Worm (Caenorhabditis elegans) whole organism, L4/young adult: ENCODE results near the gene K08F4.3.

Experiments
- W03F9.2 ChIP-seq: fragments of 150-350 bp; optimal IDR thresholded peaks from 2 replicates; lab custom pipeline; 2014; ENCODE audit warnings: missing biosample characterization, missing genetic modification characterization
- dao-5 ChIP-seq: sonication (generic microtip); optimal IDR thresholded peaks from 2 replicates; lab custom pipeline; 2016; ENCODE audit warnings: missing genotype, missing genetic modification characterization, moderate library complexity, missing compliant biosample characterization
- him-1 ChIP-seq: sonication (generic microtip); optimal IDR thresholded peaks from 2 replicates; lab custom pipeline; 2016; ENCODE audit warnings: missing genotype, missing genetic modification reagents, missing genetic modification characterization, missing compliant biosample characterization

Gene K08F4.3

DNA sequence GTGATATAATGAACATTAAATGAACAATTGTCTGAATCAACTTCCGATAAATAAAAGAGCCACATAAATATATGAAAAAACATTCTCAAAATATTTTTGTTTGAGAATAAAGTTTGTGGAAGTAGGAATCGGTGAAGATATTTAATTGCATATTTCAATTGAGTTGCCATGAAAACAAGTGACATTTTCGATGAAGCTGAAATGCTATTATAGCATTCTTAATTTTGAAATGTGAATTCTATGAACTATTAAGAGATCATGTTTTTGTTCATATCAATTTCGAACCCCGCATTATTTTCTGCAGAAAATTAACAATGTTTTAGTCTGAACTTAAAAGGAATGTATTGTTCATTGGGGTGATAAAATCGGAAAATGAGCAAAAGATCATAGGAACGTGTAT is 6.9 kb upstream of the K08F4.3 start, which contains the start of gene irld-21:
TSS of gene irld-21 (minus strand) at position 101 of the 400 bp plus-strand sequence.
- TF ChIP-seq W03F9.2 (tag; lab: Kevin White, UChicago) (no peak), him-1 (tag; lab: Kevin White, UChicago) (no peak), dao-5 (tag; lab: Kevin White, UChicago) (no peak)

DNA sequence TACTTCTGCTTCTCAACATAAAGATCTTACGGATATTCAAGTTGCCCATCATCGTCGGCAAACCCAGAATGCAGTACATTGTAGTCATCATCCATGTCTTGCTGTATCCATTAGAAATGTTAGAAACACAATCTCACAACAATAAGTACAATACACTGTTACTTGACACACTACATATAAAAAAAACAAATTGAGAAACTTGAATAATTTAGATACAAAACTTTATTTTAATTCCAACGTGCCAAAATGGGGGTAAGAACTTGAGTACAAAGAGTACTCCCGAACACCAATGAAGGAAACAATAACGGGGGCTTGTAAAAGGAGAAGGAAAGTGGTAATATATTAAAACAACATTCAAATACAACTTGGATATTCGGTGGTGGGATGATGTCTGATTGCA is 2.5 kb upstream of the K08F4.3 start, which contains the start of gene ctf-18:
TSS of gene ctf-18 (minus strand) at position 101 of the 400 bp plus-strand sequence.
- TF ChIP-seq dao-5 (tag; lab: Kevin White, UChicago) = no peak
- TF ChIP-seq him-1 (tag; lab: Kevin White, UChicago) = no peak
- no peak for TF ChIP-seq W03F9.2 (tag; lab: Kevin White, UChicago)

DNA sequence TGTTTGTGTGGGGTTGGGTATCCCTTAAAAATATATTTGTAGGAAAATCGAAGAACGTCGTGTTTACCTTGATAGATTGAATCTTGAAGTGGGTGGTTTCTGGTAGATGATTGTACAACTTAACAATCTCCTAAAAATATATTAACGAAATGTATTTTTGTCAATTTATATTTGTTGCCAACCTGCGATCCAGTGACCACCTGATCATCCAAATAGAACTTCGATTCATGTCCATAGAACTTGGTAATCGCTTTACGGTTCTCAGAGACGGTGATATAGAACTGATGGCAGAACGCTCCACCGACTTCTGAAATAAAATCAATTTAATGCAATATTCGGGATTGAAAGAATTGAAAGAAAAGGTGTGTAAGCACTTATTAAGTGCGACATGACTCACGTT is 611 bp upstream of the K08F4.3 start:
- TF ChIP-seq him-1 (tag; lab: Kevin White, UChicago) = no peak
- TF ChIP-seq dao-5 (tag; lab: Kevin White, UChicago) = no peak
- TF ChIP-seq W03F9.2 (tag; lab: Kevin White, UChicago) = no peak

DNA sequence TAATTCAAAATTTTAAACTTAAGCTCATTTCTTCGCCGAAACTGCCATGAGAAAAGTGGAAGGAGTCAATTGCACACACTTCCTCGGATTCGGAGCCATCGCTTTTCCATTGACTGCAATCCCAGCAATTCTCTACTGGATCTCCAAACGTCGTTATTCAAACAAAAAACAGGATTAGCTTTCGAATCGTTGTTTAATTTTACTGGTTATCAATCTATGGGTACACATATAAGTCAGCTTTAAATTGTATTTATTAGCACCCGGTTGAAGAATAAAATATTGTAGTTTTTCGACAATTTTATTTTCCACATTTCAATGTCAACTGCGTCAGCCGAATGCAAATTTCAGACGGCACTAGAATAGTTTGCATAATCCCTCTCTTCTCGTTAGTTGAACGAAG is 900 bp downstream of the K08F4.3 start, which contains the start of gene glt-3:
TSS of gene glt-3 (plus strand) at position 301 of the 400 bp plus-strand sequence.
- TF ChIP-seq dao-5 (tag; lab: Kevin White, UChicago) (no peak), W03F9.2 (tag; lab: Kevin White, UChicago) (no peak), him-1 (tag; lab: Kevin White, UChicago) (no peak)

DNA sequence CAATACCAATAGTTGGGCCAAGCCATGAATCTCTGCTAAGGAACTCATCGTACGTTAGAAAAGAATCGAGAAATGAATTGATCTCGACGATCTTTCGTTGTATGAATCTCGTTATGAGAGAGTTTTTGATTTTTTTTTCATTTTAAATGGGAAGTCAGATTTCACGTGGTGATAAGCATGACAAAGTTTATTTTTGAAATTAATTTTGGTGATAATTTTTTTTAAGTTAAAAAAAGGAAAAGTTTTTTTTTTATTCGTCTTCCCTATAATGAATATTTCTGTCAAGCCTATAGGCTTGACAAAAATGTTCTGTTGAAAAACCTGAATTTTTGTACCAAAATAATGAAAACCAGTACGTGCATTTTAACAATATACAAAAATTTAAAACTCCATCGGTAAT is 6.8 kb downstream of the K08F4.3 start, which contains the start of gene K08F4.5:
TSS of gene K08F4.5 (minus strand) at position 101 of the 400 bp plus-strand sequence.
- TF ChIP-seq W03F9.2 (tag; lab: Kevin White, UChicago) (no peak), dao-5 (tag; lab: Kevin White, UChicago) (no peak), him-1 (tag; lab: Kevin White, UChicago) (no peak)

DNA sequence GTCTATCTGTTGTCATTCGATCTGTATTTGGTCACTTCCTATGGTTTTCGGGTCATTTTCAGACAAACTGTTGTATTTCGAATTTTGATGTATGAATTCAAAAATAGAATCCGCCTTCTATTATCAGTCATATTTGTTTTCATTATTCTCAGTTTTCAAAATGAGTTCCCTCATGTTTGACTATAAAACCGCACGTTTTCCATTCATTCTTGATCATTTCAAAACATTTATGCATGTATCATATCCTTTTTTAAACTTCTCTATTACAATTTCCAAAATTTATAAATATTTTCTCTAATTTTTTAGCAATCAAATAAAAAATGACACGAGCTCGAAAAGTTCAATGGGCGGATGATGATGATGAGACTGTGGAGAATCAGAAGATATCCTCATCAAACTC is 8.7 kb downstream of the K08F4.3 start, which contains the start of gene K08F4.12:
TSS of gene K08F4.12 (plus strand) at position 301 of the 400 bp plus-strand sequence.
- TF ChIP-seq dao-5 (tag; lab: Kevin White, UChicago) (no peak), him-1 (tag; lab: Kevin White, UChicago) (no peak), W03F9.2 (tag; lab: Kevin White, UChicago) (no peak)

DNA sequence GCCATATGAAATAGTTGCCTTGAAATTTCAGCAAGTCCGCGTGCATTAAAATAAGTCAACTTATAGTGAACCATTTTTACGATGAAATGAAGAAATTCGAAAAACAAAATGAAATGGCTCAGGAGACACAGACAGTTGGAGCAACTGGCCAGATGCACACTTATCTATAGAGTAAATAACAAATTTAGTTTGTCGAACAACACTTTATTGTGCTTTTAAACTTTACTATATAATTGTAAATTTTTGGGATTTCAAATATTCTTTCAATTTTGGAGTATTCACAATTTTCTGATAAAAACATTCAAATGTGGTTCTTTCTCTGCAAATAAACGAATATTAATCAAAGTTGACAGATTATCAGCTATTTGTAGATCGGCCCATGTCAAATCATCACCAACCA is 11.1 kb downstream of the K08F4.3 start, which contains the start of gene gst-3:
TSS of gene gst-3 (minus strand) at position 101 of the 400 bp plus-strand sequence.
- no peak for TF ChIP-seq W03F9.2 (tag; lab: Kevin White, UChicago)
- no peak for TF ChIP-seq dao-5 (tag; lab: Kevin White, UChicago)
- TF ChIP-seq him-1 (tag; lab: Kevin White, UChicago) = no peak

DNA sequence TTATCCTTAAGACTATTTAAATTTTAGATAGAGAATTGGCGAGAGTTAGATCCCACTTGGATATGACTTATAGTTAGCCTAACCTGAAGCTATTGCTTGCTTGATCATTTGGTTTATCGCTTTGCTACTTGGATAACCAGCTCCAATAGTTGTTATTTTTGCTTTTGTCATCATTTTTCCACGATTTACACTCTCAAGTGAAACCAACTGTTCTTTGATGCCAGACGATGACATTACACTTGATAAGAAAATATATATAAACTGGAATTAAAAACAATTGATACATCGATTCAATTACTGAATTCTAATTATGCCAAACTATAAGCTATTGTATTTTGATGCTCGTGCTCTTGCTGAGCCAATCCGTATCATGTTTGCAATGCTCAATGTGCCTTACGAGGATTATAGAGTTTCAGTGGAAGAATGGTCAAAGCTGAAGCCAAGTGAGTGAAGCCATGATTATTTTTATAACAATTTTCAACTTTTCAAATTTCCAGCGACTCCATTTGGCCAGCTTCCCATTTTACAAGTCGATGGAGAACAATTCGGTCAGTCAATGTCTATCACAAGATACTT is 13.0 kb downstream of the K08F4.3 start, which contains the start of the genes gst-2, gst-4 and dhs-12:
TSS of gene gst-2 (minus strand) at position 132 of the 576 bp plus-strand sequence.
TSS of gene gst-4 (plus strand) at position 296 of the 576 bp plus-strand sequence.
TSS of gene dhs-12 (plus strand) at position 526 of the 576 bp plus-strand sequence.
- TF ChIP-seq W03F9.2 (tag; lab: Kevin White, UChicago) (no peak), dao-5 (tag; lab: Kevin White, UChicago) (no peak), him-1 (tag; lab: Kevin White, UChicago) (no peak)

DNA sequence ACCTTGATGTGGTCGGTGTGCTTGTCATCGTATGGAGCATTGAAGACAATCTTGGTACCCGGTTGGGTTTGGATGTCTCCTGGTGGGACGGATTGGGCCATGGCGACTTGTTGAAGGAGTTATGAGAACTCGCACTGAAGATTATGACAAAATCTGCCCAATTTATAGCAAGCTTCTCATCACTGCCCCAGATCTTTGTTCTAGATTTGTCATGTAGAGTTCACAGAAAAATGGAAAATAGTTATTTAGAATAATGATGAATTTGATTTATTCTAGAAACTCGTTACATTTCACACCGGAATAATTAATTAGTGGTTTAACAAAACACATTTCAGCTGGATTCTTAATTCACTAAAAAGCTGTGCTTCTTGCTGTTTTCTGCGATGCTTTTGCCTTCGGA is 14.6 kb downstream of the K08F4.3 start, which contains the start of gene msp-38:
TSS of gene msp-38 (minus strand) at position 101 of the 400 bp plus-strand sequence.
- TF ChIP-seq dao-5 (tag; lab: Kevin White, UChicago) = no peak
- no peak for TF ChIP-seq W03F9.2 (tag; lab: Kevin White, UChicago)
- TF ChIP-seq him-1 (tag; lab: Kevin White, UChicago) = no peak

DNA sequence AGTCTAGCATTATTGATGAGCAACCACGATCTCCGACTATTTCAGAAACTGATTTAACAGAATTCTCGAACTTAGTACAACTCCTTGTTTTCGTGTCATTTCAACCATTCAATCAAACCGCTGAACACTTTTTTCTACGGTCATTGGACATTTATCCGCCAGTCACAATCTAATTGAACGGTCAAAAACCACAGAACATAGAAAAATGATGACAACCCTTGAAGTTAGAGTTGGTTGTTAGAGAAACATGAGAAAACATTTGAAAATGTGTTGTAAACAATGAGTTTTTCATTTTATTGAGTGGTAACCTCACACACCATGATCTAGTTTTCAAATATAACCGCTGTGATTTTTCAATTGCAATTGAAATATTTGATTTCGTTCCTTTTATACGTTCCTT is 15.4 kb downstream of the K08F4.3 start:
- no peak for TF ChIP-seq him-1 (tag; lab: Kevin White, UChicago)
- TF ChIP-seq dao-5 (tag; lab: Kevin White, UChicago) = no peak
- TF ChIP-seq W03F9.2 (tag; lab: Kevin White, UChicago) = no peak

DNA sequence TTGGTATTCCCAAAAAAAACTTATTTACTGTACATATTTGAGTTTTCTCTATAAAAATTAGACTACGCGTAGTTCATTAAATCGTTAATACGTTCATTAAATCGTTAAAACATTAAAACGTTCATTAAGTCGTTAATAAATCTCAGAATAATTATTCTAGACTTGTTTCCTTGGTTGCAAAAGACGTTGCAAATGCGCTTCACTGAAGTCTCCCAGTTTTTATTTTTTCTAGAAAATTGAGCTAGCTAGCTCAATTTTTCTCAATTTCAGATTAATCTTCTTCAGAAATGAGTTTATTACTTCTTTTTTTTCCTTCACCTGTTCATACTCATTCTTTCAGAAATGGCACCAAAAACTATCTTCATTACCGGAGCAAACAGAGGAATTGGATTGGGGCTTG is 15.9 kb downstream of the K08F4.3 start:
- TF ChIP-seq W03F9.2 (tag; lab: Kevin White, UChicago) = no peak

DNA sequence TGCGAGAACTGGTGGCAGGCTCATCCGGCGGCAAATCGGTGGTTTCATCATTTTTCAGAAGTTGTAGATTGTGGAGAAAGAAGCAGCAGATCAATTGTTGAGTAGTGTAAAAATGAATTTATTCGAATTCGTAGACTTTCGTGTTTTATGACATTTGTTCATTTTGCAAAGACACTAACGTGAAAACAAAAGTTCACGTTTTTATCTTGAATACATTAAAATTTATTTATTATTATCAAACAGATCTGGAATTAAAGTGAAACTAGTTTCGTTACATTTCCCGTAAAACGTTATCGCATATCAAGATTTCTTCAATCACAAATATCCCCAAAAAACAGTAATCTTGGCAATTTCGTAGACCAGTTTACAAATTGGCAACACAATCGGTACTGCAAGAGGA is 17.8 kb downstream of the K08F4.3 start, which contains the start of gene T14G10.8:
TSS of gene T14G10.8 (minus strand) at position 101 of the 400 bp plus-strand sequence.
- TF ChIP-seq dao-5 (tag; lab: Kevin White, UChicago) = no peak
- no peak for TF ChIP-seq him-1 (tag; lab: Kevin White, UChicago)
- TF ChIP-seq W03F9.2 (tag; lab: Kevin White, UChicago) = no peak

DNA sequence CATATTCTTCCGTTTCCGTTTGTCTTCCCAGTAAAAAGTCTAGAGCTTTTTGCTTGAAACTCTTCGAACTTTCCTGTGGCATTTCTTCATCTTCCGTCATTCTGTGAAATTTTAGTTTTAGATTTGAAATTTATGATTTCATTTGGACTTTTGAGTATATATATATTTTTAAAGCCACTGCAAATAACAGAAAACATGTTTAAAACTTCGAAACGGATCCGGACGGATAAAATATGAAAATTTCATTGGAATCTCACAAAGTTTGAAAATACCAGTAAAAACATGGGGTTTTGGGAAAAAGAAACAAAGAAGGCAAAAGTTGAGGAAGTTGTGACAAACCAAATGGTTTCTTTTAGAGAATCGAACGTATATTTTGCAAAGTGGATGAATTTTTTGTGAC is 19.9 kb downstream of the K08F4.3 start, which contains the start of gene pigs-1:
TSS of gene pigs-1 (minus strand) at position 101 of the 400 bp plus-strand sequence.
- TF ChIP-seq dao-5 (tag; lab: Kevin White, UChicago) (no peak), W03F9.2 (tag; lab: Kevin White, UChicago) (no peak), him-1 (tag; lab: Kevin White, UChicago) (no peak)
